Worm (Caenorhabditis elegans) whole organism, L2 larva: ENCODE results near the gene F47B8.13.

Experiments used
- C34F6.9 ChIP-seq: fragments of 150-350 bp; optimal IDR thresholded peaks from 2 replicates; lab custom pipeline; 2014; ENCODE audit warnings: missing biosample characterization, missing genetic modification characterization
- F13H6.1 ChIP-seq: sonication (generic microtip); optimal IDR thresholded peaks from 2 replicates; lab custom pipeline; 2016; ENCODE audit warnings: missing genetic modification characterization, missing compliant biosample characterization
- R02D3.7 ChIP-seq: fragments of 150-350 bp; optimal IDR thresholded peaks from 2 replicates; lab custom pipeline; 2014; ENCODE audit warnings: missing biosample characterization, missing genetic modification characterization
- Y55F3AM.14 ChIP-seq: fragments of 200-800 bp; sonication (Bioruptor generic); optimal IDR thresholded peaks from 2 replicates; lab custom pipeline; 2018; ENCODE audit warnings: mild to moderate bottlenecking, missing genetic modification characterization, missing compliant biosample characterization
- ZK546.5 ChIP-seq: sonication (generic microtip); optimal IDR thresholded peaks from 2 replicates; lab custom pipeline; 2017; ENCODE audit warnings: missing biosample characterization, missing genetic modification characterization
- alr-1 ChIP-seq: fragments of 150-350 bp; optimal IDR thresholded peaks from 2 replicates; lab custom pipeline; 2014; ENCODE audit warnings: missing biosample characterization, missing genetic modification characterization
- aly-2 ChIP-seq: fragments of 150-350 bp; optimal IDR thresholded peaks from 2 replicates; lab custom pipeline; 2014; ENCODE audit warnings: missing biosample characterization, missing genetic modification characterization
- ama-1 ChIP-seq: fragments of 150-350 bp; optimal IDR thresholded peaks from 2 replicates; lab custom pipeline; 2018; ENCODE audit warnings: inconsistent platforms
- blmp-1 ChIP-seq: sonication (generic microtip); optimal IDR thresholded peaks from 2 replicates; lab custom pipeline; 2017; ENCODE audit warnings: missing genetic modification characterization, mild to moderate bottlenecking, missing compliant biosample characterization, antibody characterized with exemption, moderate library complexity; ENCODE audit not compliant: insufficient read depth
- ceh-16 ChIP-seq: fragments of 150-350 bp; optimal IDR thresholded peaks from 2 replicates; lab custom pipeline; 2014; ENCODE audit warnings: missing biosample characterization, missing genetic modification characterization
- ceh-82 ChIP-seq: fragments of 150-350 bp; optimal IDR thresholded peaks from 2 replicates; lab custom pipeline; 2014; ENCODE audit warnings: missing biosample characterization, missing genetic modification characterization
- crh-2 ChIP-seq: sonication (generic microtip); optimal IDR thresholded peaks from 2 replicates; lab custom pipeline; 2017; ENCODE audit warnings: missing biosample characterization, missing genetic modification characterization
- dmd-4 ChIP-seq: sonication (generic microtip); optimal IDR thresholded peaks from 2 replicates; lab custom pipeline; 2017; ENCODE audit warnings: missing biosample characterization, missing genetic modification characterization
- egl-27 ChIP-seq: sonication (generic microtip); optimal IDR thresholded peaks from 3 replicates; lab custom pipeline; 2017; ENCODE audit warnings: missing biosample characterization, missing genetic modification reagents, missing genetic modification characterization
- elt-1 ChIP-seq: fragments of 150-350 bp; optimal IDR thresholded peaks from 2 replicates; lab custom pipeline; 2014; ENCODE audit warnings: missing biosample characterization, missing genetic modification characterization
- elt-3 ChIP-seq: sonication (generic microtip); optimal IDR thresholded peaks from 2 replicates; lab custom pipeline; 2017; ENCODE audit warnings: missing biosample characterization, missing genetic modification characterization
- fos-1 ChIP-seq: fragments of 150-350 bp; optimal IDR thresholded peaks from 2 replicates; lab custom pipeline; 2014; ENCODE audit warnings: missing biosample characterization, missing genetic modification characterization
- lin-11 ChIP-seq: fragments of 150-350 bp; sonication (generic microtip); optimal IDR thresholded peaks from 2 replicates; lab custom pipeline; 2014; ENCODE audit warnings: missing biosample characterization, missing genetic modification characterization, inconsistent platforms, mixed read lengths
- lin-13 ChIP-seq: fragments of 150-350 bp; optimal IDR thresholded peaks from 2 replicates; lab custom pipeline; 2014; ENCODE audit warnings: missing biosample characterization, missing genetic modification reagents, missing genetic modification characterization
- lin-39 ChIP-seq: fragments of 150-350 bp; optimal IDR thresholded peaks from 2 replicates; lab custom pipeline; 2014; ENCODE audit warnings: missing biosample characterization, missing genetic modification reagents, missing genetic modification characterization
- lsy-2 ChIP-seq, 2 experiments: fragments of 150-350 bp in 1 of 2; sonication (generic microtip) in 1 of 2; optimal IDR thresholded peaks; 2 replicates each; lab custom pipeline; 2014 to 2017; ENCODE audit warnings: missing biosample characterization in 2 of 2, missing genetic modification characterization in 2 of 2
- mab-5 ChIP-seq: fragments of 150-350 bp; optimal IDR thresholded peaks from 2 replicates; lab custom pipeline; 2014; ENCODE audit warnings: missing biosample characterization, missing genetic modification characterization
- mbf-1 ChIP-seq: sonication (generic microtip); optimal IDR thresholded peaks from 2 replicates; lab custom pipeline; 2017; ENCODE audit warnings: missing biosample characterization, missing genetic modification characterization
- mdl-1 ChIP-seq, 2 experiments: fragments of 150-350 bp in 1 of 2; sonication (generic microtip) in 1 of 2; optimal IDR thresholded peaks; 2 replicates each; lab custom pipeline; 2017; ENCODE audit warnings: missing biosample characterization in 2 of 2, missing genetic modification characterization in 2 of 2
- nhr-12 ChIP-seq: fragments of 150-350 bp; optimal IDR thresholded peaks from 2 replicates; lab custom pipeline; 2014; ENCODE audit warnings: missing biosample characterization, missing genetic modification characterization
- nhr-129 ChIP-seq: fragments of 150-350 bp; optimal IDR thresholded peaks from 2 replicates; lab custom pipeline; 2014; ENCODE audit warnings: missing biosample characterization, missing genetic modification characterization
- nhr-21 ChIP-seq: fragments of 150-350 bp; optimal IDR thresholded peaks from 2 replicates; lab custom pipeline; 2014; ENCODE audit warnings: missing biosample characterization, missing genetic modification characterization
- nhr-23 ChIP-seq: fragments of 150-350 bp; optimal IDR thresholded peaks from 2 replicates; lab custom pipeline; 2014; ENCODE audit warnings: missing biosample characterization, missing genetic modification reagents, missing genetic modification characterization
- nhr-237 ChIP-seq: fragments of 150-350 bp; optimal IDR thresholded peaks from 2 replicates; lab custom pipeline; 2014; ENCODE audit warnings: missing biosample characterization, missing genetic modification characterization
- nhr-25 ChIP-seq: fragments of 150-350 bp; sonication (generic microtip); optimal IDR thresholded peaks from 3 replicates; lab custom pipeline; 2014; ENCODE audit warnings: missing biosample characterization, missing genetic modification characterization
- nhr-6 ChIP-seq: fragments of 150-350 bp; optimal IDR thresholded peaks from 2 replicates; lab custom pipeline; 2014; ENCODE audit warnings: missing biosample characterization, missing genetic modification characterization
- nhr-77 ChIP-seq: fragments of 150-350 bp; optimal IDR thresholded peaks from 2 replicates; lab custom pipeline; 2014; ENCODE audit warnings: missing biosample characterization, missing genetic modification characterization
- peb-1 ChIP-seq: fragments of 150-350 bp; optimal IDR thresholded peaks from 2 replicates; lab custom pipeline; 2014; ENCODE audit warnings: missing biosample characterization, missing genetic modification characterization
- sem-4 ChIP-seq: fragments of 150-350 bp; optimal IDR thresholded peaks from 2 replicates; lab custom pipeline; 2014; ENCODE audit warnings: missing biosample characterization, missing genetic modification reagents, missing genetic modification characterization
- skn-1 ChIP-seq: sonication (generic microtip); optimal IDR thresholded peaks from 2 replicates; lab custom pipeline; 2017; ENCODE audit warnings: missing biosample characterization, missing genetic modification characterization
- sma-3 ChIP-seq: sonication (generic microtip); optimal IDR thresholded peaks from 2 replicates; lab custom pipeline; 2016; ENCODE audit warnings: missing genetic modification reagents, missing genetic modification characterization, missing compliant biosample characterization
- sma-9 ChIP-seq, 2 experiments: fragments of 150-350 bp in 1 of 2; sonication (generic microtip) in 1 of 2; optimal IDR thresholded peaks; 2 replicates each; lab custom pipeline; 2014 to 2016; ENCODE audit warnings: missing genetic modification characterization in 2 of 2, mild to moderate bottlenecking in 1 of 2, missing biosample characterization in 1 of 2, missing compliant biosample characterization in 1 of 2, missing genetic modification reagents in 1 of 2, moderate library complexity in 1 of 2
- snpc-4 ChIP-seq: fragments of 150-350 bp; optimal IDR thresholded peaks from 2 replicates; lab custom pipeline; 2014; ENCODE audit warnings: missing biosample characterization, missing genetic modification characterization
- unc-39 ChIP-seq: fragments of 150-350 bp; optimal IDR thresholded peaks from 2 replicates; lab custom pipeline; 2014; ENCODE audit warnings: missing biosample characterization, missing genetic modification characterization
- unc-55 ChIP-seq: fragments of 150-350 bp; sonication (generic microtip); optimal IDR thresholded peaks from 3 replicates; lab custom pipeline; 2014; ENCODE audit warnings: missing biosample characterization, missing genetic modification reagents, missing genetic modification characterization
- unc-62 ChIP-seq: fragments of 150-350 bp; optimal IDR thresholded peaks from 2 replicates; lab custom pipeline; 2014; ENCODE audit warnings: missing biosample characterization, missing genetic modification reagents, missing genetic modification characterization
- zag-1 ChIP-seq: fragments of 150-350 bp; optimal IDR thresholded peaks from 2 replicates; lab custom pipeline; 2014; ENCODE audit warnings: missing biosample characterization, missing genetic modification characterization
- ztf-1 ChIP-seq: fragments of 200-800 bp; sonication (Bioruptor generic); conservative IDR thresholded peaks from 2 replicates; pipeline ENCODE4 v1.3.6; 2022; ENCODE audit warnings: missing genetic modification characterization, missing compliant biosample characterization
- ztf-11 ChIP-seq: sonication (generic microtip); optimal IDR thresholded peaks from 2 replicates; lab custom pipeline; 2017; ENCODE audit warnings: missing biosample characterization, missing genetic modification characterization

F47B8.13 gene

DNA sequence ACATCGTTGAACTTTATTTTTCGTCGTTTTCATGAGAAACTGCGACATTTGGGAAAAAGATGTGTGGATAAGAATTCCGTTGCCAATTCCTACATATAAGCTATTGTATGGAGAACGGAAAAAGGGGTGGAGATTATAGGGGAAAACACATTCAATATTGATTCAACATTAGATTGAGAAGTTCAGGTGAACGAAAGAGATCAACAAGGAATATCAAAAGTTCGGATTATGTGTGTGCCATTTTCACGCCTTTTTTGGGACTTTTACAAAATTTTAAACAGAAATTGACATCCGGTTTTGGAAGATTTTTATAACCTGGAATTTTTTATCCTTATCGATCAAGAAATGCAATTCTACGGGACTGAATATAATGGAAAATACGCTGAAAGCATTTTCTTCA, 8.2 kb upstream of the F47B8.13 start, which contains the start of gene F47B8.5:
Gene F47B8.5 (minus strand): TSS at position 101 of the 400 bp plus-strand sequence.
- TF ChIP-seq alr-1 (tag; lab: Kevin White, UChicago): no peak
- TF ChIP-seq ama-1: no peak
- TF ChIP-seq unc-39: no peak
- TF ChIP-seq egl-27 (tag; lab: Kevin White, UChicago): no peak
- no peak for TF ChIP-seq elt-3
- no peak for TF ChIP-seq mbf-1 (tag; lab: Kevin White, UChicago)
- TF ChIP-seq unc-62 (GFP tag; lab: Kevin White, UChicago): no peak
- TF ChIP-seq, all 48 proteins: peak for 0

DNA sequence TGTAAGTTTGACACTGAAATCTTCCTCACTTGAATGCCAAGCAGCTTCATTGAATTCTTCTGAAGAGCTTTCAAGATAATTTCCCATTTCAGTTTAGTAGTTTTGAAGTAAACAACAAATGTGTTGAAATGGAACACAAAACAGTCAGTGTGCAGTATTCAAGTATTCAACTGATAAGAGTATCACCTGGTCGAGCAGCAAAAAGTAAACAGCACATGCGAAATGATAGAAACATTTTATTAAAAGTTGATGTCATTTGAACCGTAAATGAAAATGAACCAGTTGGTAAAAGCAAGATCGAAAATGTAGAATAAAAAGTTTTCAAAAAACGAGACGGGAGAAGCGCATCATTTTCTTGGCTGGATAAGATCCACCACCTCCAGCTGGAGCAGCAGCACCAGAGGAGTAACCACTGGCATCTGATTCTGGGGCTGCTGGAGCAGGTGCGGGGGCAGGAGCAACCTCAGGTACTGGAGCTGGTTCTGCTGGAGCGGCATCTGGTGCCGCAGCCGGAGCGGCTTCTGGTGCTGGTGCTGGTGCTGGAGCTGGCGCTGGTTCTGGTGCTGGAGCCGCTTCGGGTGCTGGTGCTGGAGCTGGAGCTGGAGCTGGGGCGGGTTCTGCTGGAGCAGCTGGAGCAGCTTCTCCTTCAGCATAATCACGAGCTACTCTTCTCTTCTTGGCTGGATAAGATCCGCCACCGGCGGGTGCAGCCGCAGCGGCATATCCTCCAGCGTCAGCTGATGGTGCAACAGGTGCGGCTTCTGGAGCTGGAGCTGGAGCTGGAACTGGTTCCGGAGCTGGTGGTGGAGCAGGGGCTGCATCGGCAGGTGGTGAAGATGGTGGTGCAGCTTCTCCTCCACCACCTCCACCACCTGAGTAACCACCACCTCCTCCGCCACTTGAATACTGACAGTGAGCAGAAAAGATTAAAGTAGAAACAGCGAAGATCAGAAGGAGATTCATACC, 5.3 kb upstream of the F47B8.13 start, which contains the start of the genes F47B8.4 and F47B8.18:
Gene F47B8.4 (minus strand): TSS at position 172 of the 966 bp plus-strand sequence.
Gene F47B8.18 (minus strand): TSS at position 963 of the 966 bp plus-strand sequence.
- no peak for TF ChIP-seq unc-55 (GFP tag; lab: Kevin White, UChicago)
- no peak for TF ChIP-seq nhr-25 (tag; lab: Kevin White, UChicago)
- TF ChIP-seq C34F6.9 (tag; lab: Kevin White, UChicago): no peak
- TF ChIP-seq nhr-23 (tag; lab: Kevin White, UChicago): no peak
- TF ChIP-seq Y55F3AM.14 (GFP tag; lab: Kevin White, UChicago): no peak
- TF ChIP-seq fos-1 (tag; lab: Kevin White, UChicago): peak; percentile 26
- TF ChIP-seq lin-11 (tag; lab: Kevin White, UChicago): no peak
- no peak for TF ChIP-seq nhr-129 (tag; lab: Kevin White, UChicago)
- no peak for TF ChIP-seq ztf-11 (tag; lab: Kevin White, UChicago)
- TF ChIP-seq, all 48 proteins: peak for 1

DNA sequence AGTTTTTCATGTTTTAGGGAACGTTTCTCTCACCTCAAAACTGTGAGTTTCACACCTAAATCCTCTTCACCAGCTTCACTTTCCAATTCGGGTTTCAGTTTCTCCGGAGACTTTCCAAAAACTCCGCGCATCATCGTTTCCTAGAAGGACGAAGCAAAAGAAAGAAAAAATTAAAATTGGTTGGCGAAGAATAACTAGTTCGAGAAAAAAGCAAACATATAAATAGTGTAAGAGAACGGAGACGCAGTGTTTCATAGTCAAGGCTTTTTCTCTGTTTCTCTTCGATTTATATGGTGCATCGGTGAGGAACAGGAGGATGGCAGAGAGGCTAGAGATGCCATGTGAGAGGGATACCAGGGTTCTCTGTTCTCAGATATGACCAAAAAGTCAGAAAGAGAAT, 3.2 kb upstream of the F47B8.13 start, which contains the start of gene F47B8.3:
Gene F47B8.3 (minus strand): TSS at position 261 of the 400 bp plus-strand sequence.
- peak; percentile 46 for TF ChIP-seq snpc-4 (tag; lab: Kevin White, UChicago)
- TF ChIP-seq crh-2: peak; percentile 56
- TF ChIP-seq blmp-1 (tag; lab: Kevin White, UChicago): no peak
- TF ChIP-seq nhr-237 (tag; lab: Kevin White, UChicago): no peak
- TF ChIP-seq peb-1: no peak
- TF ChIP-seq elt-3: no peak
- TF ChIP-seq dmd-4 (tag; lab: Kevin White, UChicago): no peak
- TF ChIP-seq aly-2: no peak
- TF ChIP-seq nhr-6 (tag; lab: Kevin White, UChicago): no peak
- no peak for TF ChIP-seq sma-3 (GFP tag; lab: Kevin White, UChicago)
- TF ChIP-seq sma-9 (GFP tag; optimal IDR thresholded peaks at IDR 0.05; lab: Kevin White, UChicago): peak; percentile 27
- no peak for TF ChIP-seq sma-9 (tag; optimal IDR thresholded peaks at IDR 0.05; lab: Kevin White, UChicago)
- no peak for TF ChIP-seq nhr-23 (tag; lab: Kevin White, UChicago)
- no peak for TF ChIP-seq alr-1 (tag; lab: Kevin White, UChicago)
- no peak for TF ChIP-seq ceh-16 (tag; lab: Kevin White, UChicago)
- TF ChIP-seq ZK546.5 (tag; lab: Kevin White, UChicago): no peak
- TF ChIP-seq ama-1: peak; percentile 59
- TF ChIP-seq F13H6.1: peak; percentile 15
- TF ChIP-seq unc-55 (GFP tag; lab: Kevin White, UChicago): peak; percentile 62
- peak in 1 of 2 experiments; percentile 62 for TF ChIP-seq lsy-2 (tag; optimal IDR thresholded peaks at IDR 0.05; lab: Kevin White, UChicago)
- no peak for TF ChIP-seq Y55F3AM.14 (GFP tag; lab: Kevin White, UChicago)
- TF ChIP-seq ceh-82 (tag; lab: Kevin White, UChicago): no peak
- no peak for TF ChIP-seq nhr-12
- no peak for TF ChIP-seq R02D3.7 (tag; lab: Kevin White, UChicago)
- no peak for TF ChIP-seq unc-39
- TF ChIP-seq nhr-21 (tag; lab: Kevin White, UChicago): no peak
- no peak for TF ChIP-seq egl-27 (tag; lab: Kevin White, UChicago)
- TF ChIP-seq ztf-1 (GFP tag; lab: Robert Waterston, UW): no peak
- TF ChIP-seq lin-11 (tag; lab: Kevin White, UChicago): no peak
- TF ChIP-seq mdl-1 (tag; optimal IDR thresholded peaks at IDR 0.05; lab: Kevin White, UChicago): no peak
- TF ChIP-seq nhr-129 (tag; lab: Kevin White, UChicago): peak; percentile 65
- peak; percentile 25 for TF ChIP-seq lin-13 (GFP tag; lab: Kevin White, UChicago)
- peak; percentile 83 for TF ChIP-seq C34F6.9 (tag; lab: Kevin White, UChicago)
- no peak for TF ChIP-seq unc-62 (GFP tag; lab: Kevin White, UChicago)
- TF ChIP-seq nhr-25 (tag; lab: Kevin White, UChicago): peak; percentile 1
- no peak for TF ChIP-seq mbf-1 (tag; lab: Kevin White, UChicago)
- no peak for TF ChIP-seq mab-5
- TF ChIP-seq fos-1 (tag; lab: Kevin White, UChicago): peak; percentile 1
- TF ChIP-seq elt-1 (tag; lab: Kevin White, UChicago): no peak
- TF ChIP-seq ztf-11 (tag; lab: Kevin White, UChicago): no peak
- no peak for TF ChIP-seq zag-1 (tag; lab: Kevin White, UChicago)
- peak; percentile 25 for TF ChIP-seq sem-4
- no peak for TF ChIP-seq lin-39 (tag; lab: Kevin White, UChicago)
- no peak for TF ChIP-seq skn-1 (tag; lab: Kevin White, UChicago)
- no peak for TF ChIP-seq nhr-77 (tag; lab: Kevin White, UChicago)
